Worm (Caenorhabditis elegans) whole organism, L4 larva: ENCODE results near the gene F08F8.9.

ENCODE experiments used
- F44E2.7 ChIP-seq: fragments of 200-800 bp; sonication (Bioruptor generic); IDR thresholded peaks from 2 replicates; pipeline ENCODE4 v2.1.2; 2022; ENCODE audit warnings: missing genetic modification characterization, missing compliant biosample characterization
- aha-1 ChIP-seq: fragments of 150-350 bp; peaks from one replicate; lab custom pipeline; 2014; ENCODE audit warnings: missing biosample characterization, missing genetic modification characterization
- ceh-82 ChIP-seq: sonication (generic microtip); optimal IDR thresholded peaks from 2 replicates; lab custom pipeline; 2017; ENCODE audit warnings: missing biosample characterization, missing genetic modification characterization
- dmd-6 ChIP-seq: fragments of 200-800 bp; sonication (Bioruptor generic); IDR thresholded peaks from 2 replicates; pipeline ENCODE4 v1.3.6; 2022; ENCODE audit warnings: missing genetic modification reagents, missing genetic modification characterization, missing compliant biosample characterization
- dve-1 ChIP-seq: sonication (generic microtip); optimal IDR thresholded peaks from 2 replicates; lab custom pipeline; 2017; ENCODE audit warnings: antibody characterized with exemption, mild to moderate bottlenecking, missing genetic modification characterization, missing compliant biosample characterization; ENCODE audit not compliant: insufficient read depth
- hlh-11 ChIP-seq: fragments of 200-800 bp; sonication (Bioruptor generic); optimal IDR thresholded peaks from 2 replicates; lab custom pipeline; 2018; ENCODE audit warnings: mild to moderate bottlenecking, missing genetic modification characterization, missing compliant biosample characterization
- hlh-30 ChIP-seq: sonication (generic microtip); optimal IDR thresholded peaks from 2 replicates; lab custom pipeline; 2017; ENCODE audit warnings: antibody characterized with exemption, mild to moderate bottlenecking, missing genetic modification characterization, missing compliant biosample characterization; ENCODE audit not compliant: insufficient read depth
- hmg-1.1 ChIP-seq: fragments of 200-800 bp; sonication (Bioruptor generic); IDR thresholded peaks from 2 replicates; pipeline ENCODE4 v1.3.6; 2022; ENCODE audit warnings: missing genetic modification reagents, missing genetic modification characterization, missing compliant biosample characterization
- lsy-2 ChIP-seq, 2 experiments: fragments of 150-350 bp in 1 of 2; sonication (generic microtip) in 1 of 2; optimal IDR thresholded peaks; 2 replicates each; lab custom pipeline; 2014 to 2017; ENCODE audit warnings: missing biosample characterization in 2 of 2, missing genetic modification characterization in 2 of 2
- mdl-1 ChIP-seq, 2 experiments: fragments of 150-350 bp in 1 of 2; sonication (generic microtip) in 1 of 2; optimal IDR thresholded peaks; 2 replicates each; lab custom pipeline; 2014 to 2017; ENCODE audit warnings: missing biosample characterization in 2 of 2, missing genetic modification characterization in 2 of 2
- mep-1 ChIP-seq: fragments of 150-350 bp; sonication (generic microtip); optimal IDR thresholded peaks from 3 replicates; lab custom pipeline; 2014; ENCODE audit warnings: missing biosample characterization, missing genetic modification characterization
- mes-2 ChIP-seq: sonication (generic microtip); optimal IDR thresholded peaks from 2 replicates; lab custom pipeline; 2016; ENCODE audit warnings: missing genotype, mild to moderate bottlenecking, missing genetic modification characterization, missing compliant biosample characterization; ENCODE audit not compliant: poor library complexity, severe bottlenecking
- mxl-3 ChIP-seq: fragments of 200-800 bp; sonication (Bioruptor generic); optimal IDR thresholded peaks from 2 replicates; lab custom pipeline; 2018; ENCODE audit warnings: mild to moderate bottlenecking, missing genetic modification characterization, missing compliant biosample characterization
- nhr-25 ChIP-seq: sonication (generic microtip); optimal IDR thresholded peaks from 2 replicates; lab custom pipeline; 2017; ENCODE audit warnings: missing genetic modification characterization, mild to moderate bottlenecking, missing compliant biosample characterization, antibody characterized with exemption, moderate library complexity, borderline replicate concordance; ENCODE audit not compliant: insufficient read depth
- nhr-28 ChIP-seq: fragments of 150-350 bp; optimal IDR thresholded peaks from 2 replicates; lab custom pipeline; 2014; ENCODE audit warnings: missing biosample characterization, missing genetic modification characterization
- nhr-48 ChIP-seq: sonication (generic microtip); optimal IDR thresholded peaks from 2 replicates; lab custom pipeline; 2016; ENCODE audit warnings: mild to moderate bottlenecking, missing genetic modification characterization, missing compliant biosample characterization
- pqm-1 ChIP-seq: sonication (generic microtip); optimal IDR thresholded peaks from 2 replicates; lab custom pipeline; 2017; ENCODE audit warnings: missing biosample characterization, missing genetic modification characterization
- sdz-12 ChIP-seq: fragments of 200-800 bp; sonication (Bioruptor generic); optimal IDR thresholded peaks from 2 replicates; lab custom pipeline; 2018; ENCODE audit warnings: mild to moderate bottlenecking, missing genetic modification characterization, missing compliant biosample characterization
- spr-1 ChIP-seq: sonication (generic microtip); optimal IDR thresholded peaks from 2 replicates; lab custom pipeline; 2016; ENCODE audit warnings: mild to moderate bottlenecking, missing genetic modification characterization, missing compliant biosample characterization
- tra-1 ChIP-seq: fragments of 200-800 bp; sonication (Bioruptor generic); IDR thresholded peaks from 2 replicates; pipeline ENCODE4 v1.3.6; 2022; ENCODE audit warnings: missing genetic modification reagents, missing genetic modification characterization, missing compliant biosample characterization
- unc-62 ChIP-seq, 3 experiments: fragments of 150-350 bp in 1 of 3; sonication (generic microtip); optimal IDR thresholded peaks in 2 of 3; peaks in 1 of 3; 1 replicate in 1 of 3; 2 replicates in 2 of 3; lab custom pipeline; 2014 to 2017; ENCODE audit warnings: missing biosample characterization in 3 of 3, missing genetic modification characterization in 3 of 3, missing genetic modification reagents in 3 of 3, missing genotype in 1 of 3
- zfp-2 ChIP-seq: sonication (generic microtip); optimal IDR thresholded peaks from 2 replicates; lab custom pipeline; 2016; ENCODE audit warnings: mild to moderate bottlenecking, missing genetic modification characterization, missing compliant biosample characterization

The F08F8.9 gene

ce11 chrIII:7300763-7301162 is 53.0 kb downstream of the F08F8.9 start:
- TF ChIP-seq hlh-30 (tag; lab: Kevin White, UChicago) (peak; percentile 32), ceh-82 (tag; lab: Kevin White, UChicago) (no peak), nhr-28 (tag; lab: Kevin White, UChicago) (peak; percentile 36)
- TF ChIP-seq, all 104 proteins: peak for 2

- peak; percentile 52 for TF ChIP-seq nhr-48 (tag; lab: Kevin White, UChicago)
- no peak for TF ChIP-seq zfp-2 (tag; lab: Kevin White, UChicago)
- TF ChIP-seq lsy-2 (tag; optimal IDR thresholded peaks at IDR 0.05; lab: Kevin White, UChicago): peak in 1 of 2 experiments; percentile 54
- TF ChIP-seq tra-1: 0 out of 2 replicates have a peak, but pooled peaks have one; percentile 10
- peak; percentile 40; the same call in 1 of the 2 replicates for TF ChIP-seq dmd-6 (GFP tag; lab: Robert Waterston, UW)
- TF ChIP-seq unc-62 (GFP tag; optimal IDR thresholded peaks at IDR 0.05 in 1 of 2; lab: Kevin White, UChicago): peak in 1 of 2 experiments; percentile 97
- no peak for TF ChIP-seq unc-62 (tag; optimal IDR thresholded peaks at IDR 0.05; lab: Kevin White, UChicago)
- TF ChIP-seq sdz-12: no peak
- peak; percentile 41 for TF ChIP-seq mep-1 (tag; lab: Kevin White, UChicago)
- peak; percentile 79 for TF ChIP-seq hlh-30 (tag; lab: Kevin White, UChicago)
- peak; percentile 63 for TF ChIP-seq hlh-11 (tag; lab: Kevin White, UChicago)
- peak; percentile 84 for TF ChIP-seq nhr-28 (tag; lab: Kevin White, UChicago)
- TF ChIP-seq mdl-1 (tag; optimal IDR thresholded peaks at IDR 0.05; lab: Kevin White, UChicago): peak in 1 of 2 experiments; percentile 72
- TF ChIP-seq pqm-1 (tag; lab: Kevin White, UChicago): no peak
- TF ChIP-seq, all 104 proteins: peak for 10
These were observed 53.6 kb downstream of the F08F8.9 start for ce11 chrIII:7300169-7300568.

DNA sequence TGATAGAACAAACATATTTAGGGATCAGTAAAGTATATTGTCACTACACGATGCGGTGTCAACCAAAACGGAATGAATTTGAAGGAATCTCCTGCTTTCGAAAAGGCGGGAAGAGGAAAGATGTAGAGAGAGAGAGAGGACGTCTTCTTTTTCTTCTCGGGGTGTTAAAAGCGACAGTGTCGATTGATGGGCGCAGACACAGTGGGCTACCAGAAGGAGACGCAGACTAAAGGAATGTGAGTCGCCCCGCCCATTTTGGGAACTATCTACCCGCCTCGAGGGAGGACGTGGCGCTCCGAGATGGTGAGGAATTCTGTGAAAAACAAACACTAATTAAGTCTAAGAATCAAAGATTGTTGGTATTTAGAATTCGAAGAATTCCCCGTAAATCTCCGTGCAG is 54.3 kb downstream of the F08F8.9 start, which contains the start of the genes B0361.14 and B0361.9:
B0361.14 (minus strand) TSS at position 66 of the 400 bp plus-strand sequence.
B0361.9 (minus strand) TSS at position 166 of the 400 bp plus-strand sequence.
- TF ChIP-seq mxl-3 (GFP tag; lab: Kevin White, UChicago): peak; percentile 11
- peak; percentile 80 for TF ChIP-seq nhr-25 (tag; lab: Kevin White, UChicago)
- TF ChIP-seq dmd-6 (GFP tag; lab: Robert Waterston, UW): no peak
- TF ChIP-seq spr-1 (tag; lab: Kevin White, UChicago): no peak
- TF ChIP-seq mdl-1 (tag; optimal IDR thresholded peaks at IDR 0.05; lab: Kevin White, UChicago): peak in 1 of 2 experiments; percentile 14
- TF ChIP-seq nhr-28 (tag; lab: Kevin White, UChicago): peak; percentile 27
- TF ChIP-seq F44E2.7: no peak
- 0 out of 2 replicates have a peak, but pooled peaks have one; percentile 19 for TF ChIP-seq hmg-1.1 (GFP tag; lab: Robert Waterston, UW)
- peak; percentile 71 for TF ChIP-seq aha-1 (tag; lab: Kevin White, UChicago)
- TF ChIP-seq dve-1 (tag; lab: Kevin White, UChicago): no peak
- peak; percentile 27 for TF ChIP-seq mes-2 (tag; lab: Kevin White, UChicago)
